Worm (Caenorhabditis elegans): ENCODE data around the gene mlt-4.

Gene mlt-4

DNA sequence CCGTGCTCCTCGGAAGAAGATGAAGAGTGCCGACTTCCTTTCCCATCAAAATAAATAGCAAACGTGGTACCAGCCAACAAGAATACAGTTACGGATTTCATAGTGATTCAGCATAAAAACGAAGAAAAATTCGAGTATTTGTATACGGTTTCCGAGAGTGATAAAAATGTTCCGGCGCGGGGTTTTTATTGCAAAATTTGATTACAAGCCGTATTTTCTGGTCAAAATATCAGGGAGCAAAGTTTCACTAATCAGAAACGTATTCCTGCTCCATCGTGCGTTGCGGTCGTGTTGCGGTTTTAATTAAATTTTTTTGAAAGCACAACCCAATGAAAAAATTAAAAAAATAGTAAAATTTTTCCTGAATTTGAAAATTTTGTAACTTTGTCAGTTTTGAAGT is 5.2 kb upstream of the mlt-4 start, which contains the start of gene clec-261:
clec-261 (minus strand) TSS at position 101 of the 400 bp plus-strand sequence.
- TF ChIP-seq F23B12.7 (tag; optimal IDR thresholded peaks at IDR 0.05; ENCODE audit: insufficient read depth) (no peak), hmg-20 (GFP tag; IDR thresholded peaks at IDR 0.05) (no peak), lin-35 (GFP tag; optimal IDR thresholded peaks at IDR 0.05) (no peak), F49E8.2 (tag; optimal IDR thresholded peaks at IDR 0.05; ENCODE audit: insufficient read depth) (no peak), ceh-40 (GFP tag; IDR thresholded peaks at IDR 0.05) (no peak), ztf-18 (tag; optimal IDR thresholded peaks at IDR 0.05) (no peak), B0336.3 (GFP tag; IDR thresholded peaks at IDR 0.05) (no peak), ets-4 (GFP tag; optimal IDR thresholded peaks at IDR 0.05) (no peak), attf-6 (GFP tag; IDR thresholded peaks at IDR 0.05) (no peak), F33H1.4 (GFP tag; IDR thresholded peaks at IDR 0.05) (no peak), repo-1 (tag; optimal IDR thresholded peaks at IDR 0.05) (no peak), rcor-1 (GFP tag; IDR thresholded peaks at IDR 0.05) (no peak), madf-3 (GFP tag; IDR thresholded peaks at IDR 0.05) (no peak), nfya-2 (GFP tag; IDR thresholded peaks at IDR 0.05) (no peak), pha-4 (tag; optimal IDR thresholded peaks at IDR 0.05) (no peak), aptf-2 (GFP tag; conservative IDR thresholded peaks at IDR 0.05) (no peak), F37B4.10 (GFP tag; IDR thresholded peaks at IDR 0.05) (no peak)

ce11 chrV:20282827-20283226 is 6.4 kb downstream of the mlt-4 start:
- TF ChIP-seq him-1 (tag; optimal IDR thresholded peaks at IDR 0.05) = no peak
- 0 out of 2 replicates have a peak, but pooled peaks have one; percentile 60 for TF ChIP-seq nhr-120 (GFP tag; IDR thresholded peaks at IDR 0.05)

DNA sequence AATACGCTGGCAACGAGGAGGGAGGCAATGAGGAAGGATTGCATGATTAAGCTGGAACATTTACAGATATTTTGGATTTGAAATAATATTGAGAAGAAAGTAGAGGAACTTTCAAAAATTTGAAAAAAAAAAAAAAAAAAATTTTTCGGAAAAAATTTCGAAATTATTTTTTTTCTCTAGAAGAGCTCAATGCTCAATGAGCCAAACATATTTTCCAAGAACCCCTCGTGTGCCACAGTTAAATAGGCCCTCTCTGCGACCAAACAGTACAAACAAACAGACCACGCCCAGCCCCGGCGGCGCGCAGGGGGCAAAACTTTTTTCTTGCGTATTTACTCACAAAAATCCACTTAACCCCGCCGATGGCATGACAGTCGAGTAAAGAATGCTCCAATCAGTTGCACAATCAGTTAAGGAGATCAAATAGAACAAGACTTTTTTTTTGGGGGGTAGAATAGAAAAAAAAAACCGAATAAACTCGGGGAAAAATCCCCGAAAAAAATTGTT is 9.4 kb downstream of the mlt-4 start, which contains the start of gene pqn-94:
pqn-94 (minus strand) TSS at position 51 of the 507 bp plus-strand sequence.
- TF ChIP-seq him-1 (tag; optimal IDR thresholded peaks at IDR 0.05) (no peak), nhr-80 (tag; optimal IDR thresholded peaks at IDR 0.05) (no peak), T26A5.8 (tag; optimal IDR thresholded peaks at IDR 0.05) (no peak), snpc-3.4 (tag; optimal IDR thresholded peaks at IDR 0.05) (no peak), madf-10 (tag; optimal IDR thresholded peaks at IDR 0.05) (no peak), mcd-1 (GFP tag; IDR thresholded peaks at IDR 0.05) (no peak), ceh-91 (GFP tag; IDR thresholded peaks at IDR 0.05) (no peak), F49E8.2 (tag; optimal IDR thresholded peaks at IDR 0.05; ENCODE audit: insufficient read depth) (no peak)

DNA sequence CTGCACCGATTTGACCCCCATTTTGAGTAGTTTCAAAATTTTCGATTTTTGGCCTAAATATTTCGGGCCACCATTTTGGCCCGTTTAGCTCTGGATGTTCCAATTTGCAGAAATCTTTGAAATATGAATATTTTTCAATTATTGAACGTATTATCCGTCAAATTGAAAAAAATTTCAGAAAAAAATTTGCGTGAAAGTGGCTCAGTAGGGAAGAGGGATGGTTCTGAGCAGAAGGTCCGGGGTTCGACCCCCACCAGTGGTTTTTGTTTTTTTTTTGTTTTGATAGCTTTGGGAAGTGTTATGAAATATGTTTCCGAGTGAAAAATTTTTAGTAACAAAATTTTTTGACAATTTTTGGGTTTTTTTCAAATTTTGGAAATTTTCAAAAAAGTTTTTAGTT is 9.9 kb downstream of the mlt-4 start:
- TF ChIP-seq rpc-1 (optimal IDR thresholded peaks at IDR 0.05) (peak; percentile 5), rpc-1 (tag; optimal IDR thresholded peaks at IDR 0.05) (peak; percentile 58), F37B4.10 (GFP tag; IDR thresholded peaks at IDR 0.05) (no peak), tbp1 (GFP tag; optimal IDR thresholded peaks at IDR 0.05) (peak; percentile 52)

DNA sequence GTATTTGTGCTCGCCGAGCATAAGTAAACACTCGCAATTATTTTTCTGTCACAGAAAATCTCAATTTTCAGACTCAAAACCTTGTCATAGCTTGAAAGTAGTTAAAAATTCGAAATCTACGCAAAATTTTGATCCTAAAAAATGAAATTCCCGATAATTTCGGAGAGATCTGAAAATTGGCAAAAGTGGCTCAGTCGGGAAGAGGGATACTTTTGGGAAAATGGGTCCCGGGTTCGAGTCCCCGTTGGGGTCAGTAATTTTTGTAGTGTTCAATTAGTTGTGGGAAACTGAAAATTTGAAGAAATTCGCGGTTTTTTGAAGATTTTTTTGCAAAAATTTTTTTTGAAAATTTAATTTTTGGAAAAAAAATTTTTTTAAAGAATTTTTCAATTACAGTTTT is 12.3 kb downstream of the mlt-4 start:
- TF ChIP-seq lag-1 (GFP tag; IDR thresholded peaks at IDR 0.05) = no peak
- TF ChIP-seq C17E4.6 (GFP tag; IDR thresholded peaks at IDR 0.05) = no peak
- peak; percentile 61 for TF ChIP-seq tbp1 (GFP tag; optimal IDR thresholded peaks at IDR 0.05)
- no peak for TF ChIP-seq sea-2 (GFP tag; IDR thresholded peaks at IDR 0.05)
- TF ChIP-seq attf-6 (GFP tag; IDR thresholded peaks at IDR 0.05) = no peak
- no peak for TF ChIP-seq nhr-179 (tag; optimal IDR thresholded peaks at IDR 0.05)
- TF ChIP-seq rpc-1 (optimal IDR thresholded peaks at IDR 0.05) = peak; percentile 0
- TF ChIP-seq rpc-1 (tag; optimal IDR thresholded peaks at IDR 0.05) = peak; percentile 61
- TF ChIP-seq lsy-27 (tag; optimal IDR thresholded peaks at IDR 0.05; ENCODE audit: borderline replicate concordance, insufficient read depth) = no peak

Data from whole organism, young adult.